Worm (Caenorhabditis elegans): ENCODE data around the gene sqst-2.

The sqst-2 gene

DNA sequence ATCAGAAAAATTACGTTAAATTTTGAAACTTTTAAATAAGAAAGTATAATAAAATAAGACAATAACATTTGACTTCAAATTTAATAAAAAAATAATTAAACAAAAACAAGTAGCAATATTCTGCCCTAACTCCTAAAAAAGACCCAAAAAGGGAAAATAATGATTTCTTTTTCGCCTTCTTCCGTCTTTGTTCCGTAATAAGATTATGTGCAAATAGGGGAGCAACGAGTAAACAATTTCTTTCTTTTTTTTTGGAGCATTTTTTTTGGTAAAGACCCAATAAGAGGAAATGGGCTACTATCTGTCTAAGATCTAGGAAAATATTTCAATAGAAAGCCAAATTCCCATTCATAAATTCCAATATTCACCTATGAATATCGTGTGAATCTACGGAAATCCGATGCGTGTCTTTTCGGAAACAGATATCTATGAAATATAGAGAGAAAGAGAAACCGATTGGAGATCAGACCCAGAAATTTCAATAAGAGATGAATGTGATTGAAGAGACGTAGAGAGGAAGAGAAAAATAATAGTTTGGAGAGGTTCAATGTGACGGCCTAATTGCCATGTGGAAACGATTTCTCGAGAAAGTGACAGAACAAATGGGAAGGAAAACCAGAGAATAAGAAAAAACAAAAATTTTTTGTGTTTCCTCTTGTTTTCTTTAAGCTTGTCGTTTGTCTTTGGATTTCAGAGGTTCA, 10.8 kb downstream of the sqst-2 start:
- TF ChIP-seq nhr-23 (tag; optimal IDR thresholded peaks at IDR 0.05): peak; percentile 42
- TF ChIP-seq hmg-11 (tag; optimal IDR thresholded peaks at IDR 0.05): peak; percentile 13
- no peak for TF ChIP-seq nhr-237 (tag; optimal IDR thresholded peaks at IDR 0.05)
- TF ChIP-seq nhr-25 (tag; optimal IDR thresholded peaks at IDR 0.05): peak; percentile 6
- TF ChIP-seq pha-4 (tag; optimal IDR thresholded peaks at IDR 0.05): peak; percentile 2
- TF ChIP-seq mdl-1 (tag; optimal IDR thresholded peaks at IDR 0.05): no peak
- no peak for TF ChIP-seq ceh-82 (tag; optimal IDR thresholded peaks at IDR 0.05)
- peak; percentile 7 for TF ChIP-seq ceh-28 (tag; optimal IDR thresholded peaks at IDR 0.05)

DNA sequence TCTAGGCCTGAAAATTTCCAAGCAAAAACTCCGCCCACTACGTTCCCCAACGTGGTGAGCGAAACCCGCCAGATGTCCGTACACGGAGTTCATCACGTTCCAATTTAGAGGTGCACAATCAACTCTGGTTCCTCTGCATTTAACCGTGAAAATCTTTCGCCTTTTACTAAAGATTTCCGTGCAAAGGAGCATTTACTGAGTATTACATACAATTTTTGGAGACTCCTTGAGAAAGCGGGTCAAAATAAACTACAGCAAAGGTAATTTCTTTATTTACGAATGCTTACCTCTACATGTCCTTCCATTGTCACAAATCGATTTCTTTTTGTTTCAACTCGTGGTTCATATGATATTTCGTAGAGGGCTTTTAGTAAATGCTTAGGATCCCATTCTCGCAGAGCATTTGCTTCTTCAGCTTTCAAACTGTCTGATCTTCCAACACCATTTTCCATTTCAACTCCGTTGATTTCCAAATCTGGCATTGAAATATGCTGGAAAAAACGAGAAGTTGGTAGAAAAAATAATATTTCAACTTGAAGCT, 12.1 kb downstream of the sqst-2 start, which contains the start of gene F42C5.9:
F42C5.9 (minus strand) TSS at position 491 of the 541 bp plus-strand sequence.
- TF ChIP-seq nhr-12 (tag; optimal IDR thresholded peaks at IDR 0.05) (no peak), ama-1 (optimal IDR thresholded peaks at IDR 0.05) (peak; percentile 25), mml-1 (tag; optimal IDR thresholded peaks at IDR 0.05) (no peak), pqm-1 (tag; optimal IDR thresholded peaks at IDR 0.05) (peak; percentile 48), snpc-4 (tag; optimal IDR thresholded peaks at IDR 0.05) (peak; percentile 95), tbx-2 (tag; optimal IDR thresholded peaks at IDR 0.05) (no peak)

DNA sequence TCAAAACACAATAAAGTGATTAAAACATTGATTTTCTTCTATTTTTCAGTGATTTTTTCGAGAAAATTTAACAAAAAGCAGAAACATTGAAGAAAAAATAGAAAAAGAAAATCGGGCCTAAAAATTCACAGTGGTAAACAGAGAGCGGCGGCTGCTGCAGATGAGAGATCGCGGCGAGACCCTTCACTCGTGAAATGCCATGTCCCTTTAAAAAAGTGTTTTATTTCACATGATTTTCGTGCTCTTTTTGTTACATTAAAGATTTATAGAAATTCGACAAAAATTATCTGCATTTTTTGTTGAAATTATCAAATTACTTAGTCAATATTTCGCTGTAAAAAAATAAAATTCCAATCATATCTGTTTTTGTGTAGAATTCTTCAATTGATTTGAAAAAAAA, 14.8 kb downstream of the sqst-2 start:
- TF ChIP-seq nhr-25 (tag; optimal IDR thresholded peaks at IDR 0.05) (peak; percentile 48), elt-1 (tag; optimal IDR thresholded peaks at IDR 0.05) (no peak), lin-39 (tag; optimal IDR thresholded peaks at IDR 0.05) (peak; percentile 38), nhr-237 (tag; optimal IDR thresholded peaks at IDR 0.05) (no peak), ZK546.5 (tag; optimal IDR thresholded peaks at IDR 0.05) (no peak), unc-62 (GFP tag; optimal IDR thresholded peaks at IDR 0.05) (no peak), tbx-2 (tag; optimal IDR thresholded peaks at IDR 0.05) (no peak), ceh-9 (tag; optimal IDR thresholded peaks at IDR 0.05) (no peak), nhr-76 (tag; optimal IDR thresholded peaks at IDR 0.05) (no peak), sea-2 (GFP tag; optimal IDR thresholded peaks at IDR 0.05) (no peak), ztf-11 (tag; optimal IDR thresholded peaks at IDR 0.05) (no peak), egl-5 (tag; optimal IDR thresholded peaks at IDR 0.05) (peak; percentile 67), lsy-12 (tag; optimal IDR thresholded peaks at IDR 0.05) (no peak), egl-27 (tag; optimal IDR thresholded peaks at IDR 0.05) (no peak), pqm-1 (tag; optimal IDR thresholded peaks at IDR 0.05) (peak; percentile 27), nhr-23 (tag; optimal IDR thresholded peaks at IDR 0.05) (peak; percentile 51), pha-4 (tag; optimal IDR thresholded peaks at IDR 0.05) (peak; percentile 92), R02D3.7 (tag; optimal IDR thresholded peaks at IDR 0.05) (no peak), ceh-82 (tag; optimal IDR thresholded peaks at IDR 0.05) (no peak), ceh-28 (tag; optimal IDR thresholded peaks at IDR 0.05) (peak; percentile 12), daf-12 (tag; optimal IDR thresholded peaks at IDR 0.05) (no peak), aly-2 (tag; optimal IDR thresholded peaks at IDR 0.05) (no peak), zag-1 (tag; optimal IDR thresholded peaks at IDR 0.05) (no peak), ztf-4 (tag; optimal IDR thresholded peaks at IDR 0.05) (no peak), skn-1 (tag; optimal IDR thresholded peaks at IDR 0.05) (peak; percentile 30), fkh-10 (GFP tag; optimal IDR thresholded peaks at IDR 0.05) (no peak), eor-1 (tag; optimal IDR thresholded peaks at IDR 0.05) (no peak), ama-1 (optimal IDR thresholded peaks at IDR 0.05) (peak; percentile 36), fkh-2 (tag; optimal IDR thresholded peaks at IDR 0.05) (no peak), ceh-16 (tag; optimal IDR thresholded peaks at IDR 0.05) (no peak), nfya-1 (tag; optimal IDR thresholded peaks at IDR 0.05; ENCODE audit: insufficient read depth) (peak; percentile 77), mdl-1 (tag; optimal IDR thresholded peaks at IDR 0.05) (no peak), nhr-12 (tag; optimal IDR thresholded peaks at IDR 0.05) (no peak), nhr-77 (tag; optimal IDR thresholded peaks at IDR 0.05) (no peak), fos-1 (tag; optimal IDR thresholded peaks at IDR 0.05) (no peak), nhr-43 (tag; optimal IDR thresholded peaks at IDR 0.05; ENCODE audit: poor library complexity, severe bottlenecking) (peak; percentile 25), nhr-28 (tag; optimal IDR thresholded peaks at IDR 0.05) (no peak), nhr-67 (tag; optimal IDR thresholded peaks at IDR 0.05) (no peak), elt-3 (tag; optimal IDR thresholded peaks at IDR 0.05) (no peak), mml-1 (tag; optimal IDR thresholded peaks at IDR 0.05) (no peak), lin-15B (tag; optimal IDR thresholded peaks at IDR 0.05) (peak; percentile 43), jun-1 (tag; optimal IDR thresholded peaks at IDR 0.05) (no peak), unc-39 (tag; optimal IDR thresholded peaks at IDR 0.05) (no peak), elt-2 (tag; optimal IDR thresholded peaks at IDR 0.05) (peak; percentile 34), snpc-4 (tag; optimal IDR thresholded peaks at IDR 0.05) (peak; percentile 80), hmg-11 (tag; optimal IDR thresholded peaks at IDR 0.05) (peak; percentile 85), nhr-11 (tag; optimal IDR thresholded peaks at IDR 0.05) (no peak)
